Worm (Caenorhabditis elegans): Measurements from ENCODE around the gene sre-13.
A peak's percentile ranks its signal among the peaks of the same experiment; 100 is the strongest.

The sre-13 gene

DNA sequence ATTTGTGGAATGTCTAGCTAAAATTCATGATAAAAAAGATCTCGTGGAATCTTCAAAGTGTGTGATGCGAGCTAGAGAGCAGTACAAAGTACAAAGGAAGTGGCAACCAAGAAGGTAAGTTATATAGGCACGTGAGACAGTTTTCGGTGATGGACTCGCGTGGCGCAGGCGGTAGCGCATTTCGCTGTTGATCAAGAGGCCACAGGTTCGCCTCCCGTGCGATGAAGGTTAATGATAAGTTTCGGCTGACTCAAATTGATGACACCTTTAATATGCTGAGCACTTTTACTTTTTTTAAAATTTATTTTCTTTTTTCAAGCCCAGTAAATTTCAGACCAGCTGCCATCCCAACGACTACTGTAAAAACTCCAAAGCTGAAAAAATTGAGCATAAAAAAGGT, 19.7 kb downstream of the sre-13 start (continued):
- peak; percentile 69 for TF ChIP-seq athp-1 (tag; optimal IDR thresholded peaks at IDR 0.05)
- TF ChIP-seq ceh-79 (tag; optimal IDR thresholded peaks at IDR 0.05), result peak; percentile 5
- 0 out of 2 replicates have a peak, but pooled peaks have one; percentile 48 for TF ChIP-seq lir-1 (GFP tag; conservative IDR thresholded peaks at IDR 0.05)
- TF ChIP-seq ets-4 (GFP tag; optimal IDR thresholded peaks at IDR 0.05), result peak; percentile 20
- peak; percentile 69 for TF ChIP-seq zim-3 (tag; optimal IDR thresholded peaks at IDR 0.05)
- TF ChIP-seq ztf-28 (GFP tag; IDR thresholded peaks at IDR 0.05), result peak; percentile 50; the same call in 1 of the 2 replicates
- TF ChIP-seq lin-54 (GFP tag; optimal IDR thresholded peaks at IDR 0.05), result no peak
- TF ChIP-seq B0336.3 (GFP tag; IDR thresholded peaks at IDR 0.05), result 0 out of 2 replicates have a peak, but pooled peaks have one; percentile 44
- no peak for TF ChIP-seq F37B4.10 (GFP tag; IDR thresholded peaks at IDR 0.05)
- no peak for TF ChIP-seq dpff-1 (tag; optimal IDR thresholded peaks at IDR 0.05)
- TF ChIP-seq T07F8.4 (tag; optimal IDR thresholded peaks at IDR 0.05), result peak; percentile 67
- peak; percentile 84 for TF ChIP-seq rpc-1 (optimal IDR thresholded peaks at IDR 0.05)
- peak; percentile 91 for TF ChIP-seq rpc-1 (tag; optimal IDR thresholded peaks at IDR 0.05)
- no peak for TF ChIP-seq madf-3 (GFP tag; IDR thresholded peaks at IDR 0.05)
- 0 out of 2 replicates have a peak, but pooled peaks have one; percentile 25 for TF ChIP-seq hmg-20 (GFP tag; IDR thresholded peaks at IDR 0.05)
- no peak for TF ChIP-seq bed-1 (GFP tag; IDR thresholded peaks at IDR 0.05)
- peak; percentile 64 for TF ChIP-seq him-1 (tag; optimal IDR thresholded peaks at IDR 0.05)
- peak; percentile 54 for TF ChIP-seq ztf-26 (tag; optimal IDR thresholded peaks at IDR 0.05)
- TF ChIP-seq B0019.2 (GFP tag; conservative IDR thresholded peaks at IDR 0.05), result 0 out of 2 replicates have a peak, but pooled peaks have one; percentile 14
- TF ChIP-seq sea-2 (GFP tag; IDR thresholded peaks at IDR 0.05), result no peak
- peak; percentile 30 for TF ChIP-seq nhr-80 (tag; optimal IDR thresholded peaks at IDR 0.05)
- TF ChIP-seq F39B2.1 (GFP tag; IDR thresholded peaks at IDR 0.05), result no peak
- TF ChIP-seq ztf-3 (GFP tag; optimal IDR thresholded peaks at IDR 0.05), result no peak
- peak; percentile 3 for TF ChIP-seq lsy-27 (tag; optimal IDR thresholded peaks at IDR 0.05; ENCODE audit: borderline replicate concordance, insufficient read depth)
- no peak for TF ChIP-seq ccch-3 (GFP tag; optimal IDR thresholded peaks at IDR 0.05)
- TF ChIP-seq attf-6 (GFP tag; IDR thresholded peaks at IDR 0.05), result no peak
- TF ChIP-seq nhr-90 (tag; optimal IDR thresholded peaks at IDR 0.05), result peak; percentile 95
- TF ChIP-seq akir-1 (GFP tag; optimal IDR thresholded peaks at IDR 0.05), result no peak
- TF ChIP-seq unc-130 (GFP tag; optimal IDR thresholded peaks at IDR 0.05), result peak; percentile 36
- TF ChIP-seq F33H1.4 (GFP tag; IDR thresholded peaks at IDR 0.05), result 0 out of 2 replicates have a peak, but pooled peaks have one; percentile 28
- TF ChIP-seq Y53G8AR.9 (GFP tag; conservative IDR thresholded peaks at IDR 0.05), result peak; percentile 57; the same call in 1 of the 2 replicates
- no peak for TF ChIP-seq T26A5.8 (tag; optimal IDR thresholded peaks at IDR 0.05)
- no peak for TF ChIP-seq tbx-9 (tag; optimal IDR thresholded peaks at IDR 0.05; ENCODE audit: borderline replicate concordance)

DNA sequence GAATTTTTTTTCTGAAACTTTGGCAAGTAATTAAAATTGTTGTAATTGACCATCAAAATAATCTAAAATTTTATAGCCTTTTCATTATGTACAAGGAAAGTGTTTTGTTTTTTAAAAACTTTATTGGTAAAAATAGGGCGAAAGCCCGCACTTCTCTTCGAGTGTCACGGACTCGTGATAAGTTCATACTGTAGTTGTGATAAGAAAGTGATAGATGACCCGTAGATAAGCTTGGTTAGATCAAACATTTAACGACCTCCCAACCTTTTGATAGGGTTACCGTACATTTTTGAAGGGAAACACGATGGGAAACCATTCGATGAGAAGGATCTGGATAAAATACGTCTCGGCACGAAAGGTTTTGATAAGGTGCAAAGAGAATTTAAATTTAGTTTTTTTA, 20.2 kb downstream of the sre-13 start:
- no peak for TF ChIP-seq madf-8 (GFP tag; conservative IDR thresholded peaks at IDR 0.05)

DNA sequence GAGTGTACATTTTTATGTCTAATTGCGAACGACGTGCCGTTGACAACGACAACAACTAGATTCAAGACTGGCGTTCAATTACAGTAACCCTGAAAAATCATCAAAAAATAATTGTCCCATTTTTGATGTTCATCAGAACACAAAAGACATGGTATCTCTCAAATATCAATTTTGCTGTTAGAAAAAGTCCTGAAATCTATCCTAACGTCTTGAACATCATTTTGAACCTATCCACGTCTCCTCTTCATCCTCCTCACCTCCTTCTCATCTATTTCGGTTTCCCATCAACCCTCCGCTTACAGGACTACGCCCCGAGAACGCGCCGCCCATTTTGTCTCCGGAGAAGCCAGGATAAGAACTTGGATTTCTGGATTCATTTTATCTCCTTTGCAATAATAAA, 20.9 kb downstream of the sre-13 start, which contains the start of gene mltn-9:
TSS of gene mltn-9 (plus strand) at position 301 of the 400 bp plus-strand sequence.
- TF ChIP-seq B0035.1 (tag; optimal IDR thresholded peaks at IDR 0.05), result no peak
- TF ChIP-seq snpc-4 (GFP tag; optimal IDR thresholded peaks at IDR 0.05), result no peak
- TF ChIP-seq snpc-4 (tag; optimal IDR thresholded peaks at IDR 0.05), result no peak
- TF ChIP-seq dpff-1 (tag; optimal IDR thresholded peaks at IDR 0.05), result no peak
- no peak for TF ChIP-seq tbp1 (GFP tag; optimal IDR thresholded peaks at IDR 0.05)
- no peak for TF ChIP-seq pbrm-1 (GFP tag; IDR thresholded peaks at IDR 0.05)
- TF ChIP-seq ztf-28 (GFP tag; IDR thresholded peaks at IDR 0.05), result no peak

Data from whole organism, young adult.